Worm (Caenorhabditis elegans): Measurements from ENCODE around the gene ugt-51.

The ugt-51 gene

DNA sequence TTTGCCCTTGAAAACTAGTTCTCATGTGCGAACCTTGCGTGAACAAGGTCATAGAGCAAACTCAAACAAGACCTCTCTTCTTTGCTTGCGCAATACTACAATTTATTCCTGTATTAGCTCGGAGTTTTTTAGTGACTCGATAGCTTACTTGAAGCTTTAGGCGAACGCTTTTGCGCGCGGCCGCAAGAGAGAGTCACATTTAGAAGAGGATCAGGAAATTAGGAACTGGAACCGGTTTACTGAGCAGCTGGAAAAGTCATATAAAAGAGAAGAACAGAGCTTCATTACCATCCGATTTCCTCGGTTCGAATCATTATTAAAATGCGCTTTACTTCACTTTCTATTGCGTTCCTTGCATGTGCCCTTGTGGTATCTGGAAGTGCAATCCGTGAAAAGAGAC is 18.8 kb downstream of the ugt-51 start, which contains the start of gene abu-15:
Gene abu-15, plus strand, starts transcription at position 301 of the 400 bp plus-strand sequence.
- TF ChIP-seq lin-13 (GFP tag; optimal IDR thresholded peaks at IDR 0.05) = no peak
- no peak for TF ChIP-seq dsc-1 (tag; optimal IDR thresholded peaks at IDR 0.05)
- TF ChIP-seq alr-1 (tag; optimal IDR thresholded peaks at IDR 0.05; ENCODE audit: borderline replicate concordance) = no peak
- TF ChIP-seq nhr-12 (tag; optimal IDR thresholded peaks at IDR 0.05) = no peak
- no peak for TF ChIP-seq ztf-4 (tag; optimal IDR thresholded peaks at IDR 0.05)
- TF ChIP-seq lin-39 (tag; optimal IDR thresholded peaks at IDR 0.05) = no peak

DNA sequence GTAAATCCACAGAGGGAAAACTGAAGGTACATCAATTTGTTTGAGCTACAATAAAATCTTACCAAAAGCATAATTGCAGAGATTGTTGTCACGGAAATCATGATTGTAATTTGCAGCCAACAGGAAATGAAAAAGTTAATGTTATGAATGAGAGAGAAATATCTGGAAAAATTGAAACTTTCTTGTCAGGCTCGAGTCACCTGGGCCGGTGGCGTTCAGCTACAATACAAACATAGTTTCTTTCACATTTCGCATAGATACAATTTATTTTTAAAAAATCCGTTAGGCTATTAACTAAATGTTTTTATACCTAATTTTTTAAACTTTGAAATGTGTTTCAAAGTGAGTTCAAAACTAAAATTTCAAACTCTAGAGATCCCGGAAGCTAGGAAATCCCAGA is 19.4 kb downstream of the ugt-51 start, which contains the start of gene srx-39:
Gene srx-39, minus strand, starts transcription at position 101 of the 400 bp plus-strand sequence.
- no peak for TF ChIP-seq nhr-90 (tag; optimal IDR thresholded peaks at IDR 0.05; ENCODE audit: poor library complexity)
- TF ChIP-seq efl-1 (optimal IDR thresholded peaks at IDR 0.05) = no peak
- TF ChIP-seq efl-1 (GFP tag; optimal IDR thresholded peaks at IDR 0.05 in 1 of 2) = peak in 1 of 2 experiments; percentile 12

DNA sequence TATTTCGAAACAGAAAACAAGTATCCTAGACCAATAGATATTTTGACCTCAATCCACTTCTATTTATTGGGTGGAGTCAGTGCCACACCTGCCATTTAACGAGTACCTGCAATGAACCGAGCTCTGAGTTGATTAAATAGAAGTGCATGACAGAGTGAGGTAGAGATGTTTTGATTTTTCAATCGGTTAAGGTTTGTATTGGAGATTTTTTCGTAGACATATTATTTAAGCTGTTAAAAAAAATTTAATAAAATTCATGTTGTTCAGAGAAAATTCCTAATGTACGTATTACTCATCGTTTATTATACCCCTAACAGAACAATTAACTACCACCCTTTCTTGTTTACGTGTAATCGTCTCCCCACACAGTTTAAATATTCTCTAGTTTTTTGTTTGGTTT is 21.6 kb downstream of the ugt-51 start, which contains the start of gene srx-38:
Gene srx-38, minus strand, starts transcription at position 101 of the 400 bp plus-strand sequence.
- TF ChIP-seq unc-30 (tag; optimal IDR thresholded peaks at IDR 0.05) = no peak
- no peak for TF ChIP-seq nhr-90 (tag; optimal IDR thresholded peaks at IDR 0.05; ENCODE audit: poor library complexity)
- no peak for TF ChIP-seq fkh-10 (GFP tag; optimal IDR thresholded peaks at IDR 0.05)
- TF ChIP-seq nhr-12 (tag; optimal IDR thresholded peaks at IDR 0.05) = no peak
- TF ChIP-seq C04F5.9 (tag; optimal IDR thresholded peaks at IDR 0.05) = no peak
- TF ChIP-seq aly-2 (tag; optimal IDR thresholded peaks at IDR 0.05) = no peak
- no peak for TF ChIP-seq unc-98 (GFP tag; IDR thresholded peaks at IDR 0.05)
- TF ChIP-seq egl-13 (tag; optimal IDR thresholded peaks at IDR 0.05) = no peak
- TF ChIP-seq mef-2 (tag; optimal IDR thresholded peaks at IDR 0.05) = no peak
- TF ChIP-seq irx-1 (tag; optimal IDR thresholded peaks at IDR 0.05) = no peak
- TF ChIP-seq Y116A8C.19 (tag; optimal IDR thresholded peaks at IDR 0.05; ENCODE audit: borderline replicate concordance) = no peak

ce11 chrV:5150880-5151279 is 26.2 kb downstream of the ugt-51 start, which contains the start of gene srh-130:
TSS of gene srh-130 (plus strand) at chrV:5151180.
- no peak for TF ChIP-seq lin-15B (tag; optimal IDR thresholded peaks at IDR 0.05)
- no peak for TF ChIP-seq ztf-4 (tag; optimal IDR thresholded peaks at IDR 0.05)
- TF ChIP-seq efl-1 (optimal IDR thresholded peaks at IDR 0.05) = no peak
- TF ChIP-seq efl-1 (GFP tag; optimal IDR thresholded peaks at IDR 0.05 in 1 of 2) = no peak
- TF ChIP-seq unc-62 (GFP tag; optimal IDR thresholded peaks at IDR 0.05) = no peak
- TF ChIP-seq ets-5 (GFP tag; IDR thresholded peaks at IDR 0.05) = no peak
- no peak for TF ChIP-seq ztf-11 (tag; optimal IDR thresholded peaks at IDR 0.05)
- no peak for TF ChIP-seq nhr-84 (tag; optimal IDR thresholded peaks at IDR 0.05)
- TF ChIP-seq xbp-1 (tag; optimal IDR thresholded peaks at IDR 0.05) = no peak
- TF ChIP-seq dpl-1 (GFP tag; optimal IDR thresholded peaks at IDR 0.05) = no peak
- TF ChIP-seq lin-39 (tag; optimal IDR thresholded peaks at IDR 0.05) = no peak
- no peak for TF ChIP-seq lin-13 (GFP tag; optimal IDR thresholded peaks at IDR 0.05)
- no peak for TF ChIP-seq mep-1 (tag; optimal IDR thresholded peaks at IDR 0.05)
- TF ChIP-seq zip-4 (GFP tag; optimal IDR thresholded peaks at IDR 0.05) = no peak
- no peak for TF ChIP-seq nhr-20 (tag; optimal IDR thresholded peaks at IDR 0.05)
- TF ChIP-seq unc-98 (GFP tag; IDR thresholded peaks at IDR 0.05) = no peak

DNA sequence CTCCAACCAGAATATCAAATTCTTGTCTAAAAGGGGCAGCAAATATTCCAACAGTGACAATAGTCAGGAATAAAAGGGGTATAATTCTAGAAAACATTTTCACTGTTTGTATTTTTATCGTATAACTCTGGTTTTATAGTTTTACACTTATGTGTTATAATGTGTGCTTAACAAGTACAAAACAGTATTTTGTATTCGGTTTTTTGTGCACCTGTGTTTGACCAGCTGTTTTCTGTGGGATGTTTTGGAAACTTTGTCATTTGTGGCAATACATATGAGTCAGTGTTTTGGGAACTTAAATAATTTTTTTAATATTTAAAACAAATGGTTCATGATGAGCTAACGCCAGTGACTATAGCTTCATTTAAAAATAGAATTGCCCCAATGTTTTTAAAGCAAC is 30.7 kb downstream of the ugt-51 start, which contains the start of gene F14F9.6:
Gene F14F9.6, minus strand, starts transcription at position 101 of the 400 bp plus-strand sequence.
- TF ChIP-seq lin-14 (GFP tag; optimal IDR thresholded peaks at IDR 0.05) (no peak), hlh-4 (tag; optimal IDR thresholded peaks at IDR 0.05) (no peak), nhr-90 (tag; optimal IDR thresholded peaks at IDR 0.05; ENCODE audit: poor library complexity) (no peak), nhr-20 (tag; optimal IDR thresholded peaks at IDR 0.05) (no peak), ceh-88 (GFP tag; IDR thresholded peaks at IDR 0.05) (no peak), unc-30 (tag; optimal IDR thresholded peaks at IDR 0.05) (no peak)

DNA sequence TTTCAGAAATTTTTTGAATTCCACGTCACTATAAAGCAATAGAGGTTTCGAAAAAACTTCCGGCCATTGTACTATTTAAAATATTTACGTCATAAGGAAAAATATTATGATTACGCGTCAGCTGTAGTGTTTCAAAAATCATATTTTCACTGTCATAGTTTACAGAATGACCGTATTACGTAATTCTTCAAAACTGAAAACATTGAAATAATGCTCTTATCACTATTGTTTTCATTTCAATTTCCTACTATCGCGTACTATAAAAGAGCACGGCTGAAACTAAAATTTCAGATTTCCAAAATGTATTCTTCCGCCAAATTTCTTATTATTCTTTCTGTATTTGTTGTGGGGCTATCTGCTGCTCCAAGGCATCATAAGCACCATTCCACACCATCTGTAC is 32.6 kb downstream of the ugt-51 start, which contains the start of gene F14F9.2:
Gene F14F9.2, plus strand, starts transcription at position 301 of the 400 bp plus-strand sequence.
- TF ChIP-seq lin-15B (tag; optimal IDR thresholded peaks at IDR 0.05) = no peak
- TF ChIP-seq mdl-1 (tag; optimal IDR thresholded peaks at IDR 0.05) = no peak
- no peak for TF ChIP-seq sup-37 (GFP tag; optimal IDR thresholded peaks at IDR 0.05)
- no peak for TF ChIP-seq lin-35 (GFP tag; optimal IDR thresholded peaks at IDR 0.05)
- TF ChIP-seq sptf-1 (tag; optimal IDR thresholded peaks at IDR 0.05) = no peak
- TF ChIP-seq pag-3 (tag; optimal IDR thresholded peaks at IDR 0.05; ENCODE audit: borderline replicate concordance, insufficient read depth) = no peak
- TF ChIP-seq rnt-1 (tag; optimal IDR thresholded peaks at IDR 0.05) = no peak
- TF ChIP-seq nhr-237 (tag; optimal IDR thresholded peaks at IDR 0.05) = no peak
- no peak for TF ChIP-seq dsc-1 (tag; optimal IDR thresholded peaks at IDR 0.05)
- no peak for TF ChIP-seq aha-1 (tag; optimal IDR thresholded peaks at IDR 0.05)
- no peak for TF ChIP-seq nhr-71 (tag; optimal IDR thresholded peaks at IDR 0.05)
- no peak for TF ChIP-seq lsy-2 (tag; optimal IDR thresholded peaks at IDR 0.05)
- no peak for TF ChIP-seq unc-30 (tag; optimal IDR thresholded peaks at IDR 0.05)
- TF ChIP-seq ama-1 (optimal IDR thresholded peaks at IDR 0.05) = no peak
- no peak for TF ChIP-seq ceh-82 (tag; optimal IDR thresholded peaks at IDR 0.05)
